Worm (Caenorhabditis elegans): ENCODE results near the gene clk-1.

DNA sequence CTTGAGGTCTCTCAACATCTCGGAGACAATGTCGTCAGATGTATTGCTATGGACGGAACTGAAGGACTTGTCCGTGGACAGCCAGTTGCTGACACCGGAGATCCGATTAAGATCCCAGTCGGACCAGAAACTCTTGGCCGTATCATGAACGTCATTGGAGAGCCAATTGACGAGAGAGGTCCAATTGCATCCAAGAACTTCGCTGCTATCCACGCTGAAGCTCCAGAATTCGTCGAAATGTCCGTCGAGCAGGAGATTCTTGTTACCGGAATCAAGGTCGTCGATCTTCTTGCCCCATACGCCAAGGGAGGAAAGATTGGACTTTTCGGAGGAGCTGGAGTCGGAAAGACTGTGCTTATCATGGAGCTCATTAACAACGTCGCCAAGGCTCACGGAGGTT is 48.9 kb upstream of the clk-1 start:
- TF ChIP-seq tbx-37 (GFP tag; conservative IDR thresholded peaks at IDR 0.05) (no peak), pes-1 (GFP tag; IDR thresholded peaks at IDR 0.05) (no peak), scrt-1 (GFP tag; IDR thresholded peaks at IDR 0.05) (no peak), F13C5.2 (tag; optimal IDR thresholded peaks at IDR 0.05) (no peak), tra-4 (tag; optimal IDR thresholded peaks at IDR 0.05) (no peak), flt-1 (GFP tag; IDR thresholded peaks at IDR 0.05) (no peak), aly-1 (tag; optimal IDR thresholded peaks at IDR 0.05) (no peak), ets-7 (tag; optimal IDR thresholded peaks at IDR 0.05) (no peak), ama-1 (optimal IDR thresholded peaks at IDR 0.05) (no peak), ceh-36 (tag; optimal IDR thresholded peaks at IDR 0.05) (no peak), hnd-1 (tag; optimal IDR thresholded peaks at IDR 0.05) (no peak), sea-1 (GFP tag; conservative IDR thresholded peaks at IDR 0.05) (no peak), B0310.2 (tag; optimal IDR thresholded peaks at IDR 0.05) (no peak)
